Worm (Caenorhabditis elegans): ENCODE results near the gene moma-1.

- TF ChIP-seq elt-2 (tag; optimal IDR thresholded peaks at IDR 0.05) (no peak), unc-62 (GFP tag; optimal IDR thresholded peaks at IDR 0.05) (no peak), mdl-1 (tag; optimal IDR thresholded peaks at IDR 0.05) (no peak), irx-1 (tag; optimal IDR thresholded peaks at IDR 0.05) (no peak), nhr-77 (tag; optimal IDR thresholded peaks at IDR 0.05) (no peak), isw-1 (GFP tag; IDR thresholded peaks at IDR 0.05) (no peak), mab-9 (GFP tag; IDR thresholded peaks at IDR 0.05) (no peak), egl-27 (tag; optimal IDR thresholded peaks at IDR 0.05) (no peak), unc-86 (tag; optimal IDR thresholded peaks at IDR 0.05) (no peak), nhr-76 (tag; optimal IDR thresholded peaks at IDR 0.05) (no peak), aly-2 (tag; optimal IDR thresholded peaks at IDR 0.05) (no peak), lin-39 (tag; optimal IDR thresholded peaks at IDR 0.05) (no peak), nhr-47 (tag; optimal IDR thresholded peaks at IDR 0.05) (no peak), nhr-237 (tag; optimal IDR thresholded peaks at IDR 0.05) (no peak)
These were observed 20.2 kb downstream of the moma-1 start, which contains the start of gene ceeh-1 for ce11 chrIII:831961-832360.
